Fruit fly (Drosophila melanogaster) whole organism, embryonic: ENCODE measurements around the gene Tango1.
A peak's percentile ranks its signal among the peaks of the same experiment; 100 is the strongest.

ENCODE experiments used
- Abd-B ChIP-seq: fragments of 200-800 bp; sonication (Bioruptor generic); optimal IDR thresholded peaks from 2 replicates; lab custom pipeline; 2018; ENCODE audit warnings: missing biosample characterization, mild to moderate bottlenecking, missing genetic modification characterization, moderate library complexity
- B-H1 ChIP-seq: fragments of 200-800 bp; sonication (Bioruptor generic); IDR thresholded peaks from 3 replicates; pipeline ENCODE4 v1.3.6; 2022; ENCODE audit warnings: missing biosample characterization, missing genetic modification characterization
- CG10147 ChIP-seq: fragments of 200-800 bp; sonication (Bioruptor generic); optimal IDR thresholded peaks from 2 replicates; lab custom pipeline; 2019; ENCODE audit warnings: missing biosample characterization, mild to moderate bottlenecking, missing genetic modification characterization, moderate library complexity
- CG10543 ChIP-seq: fragments of 200-800 bp; sonication (Bioruptor generic); optimal IDR thresholded peaks from 3 replicates; lab custom pipeline; 2017; ENCODE audit warnings: missing biosample characterization, mild to moderate bottlenecking, missing genetic modification characterization, moderate library complexity
- CG11085 ChIP-seq: fragments of 200-800 bp; sonication (Bioruptor generic); IDR thresholded peaks from 2 replicates; pipeline ENCODE4 v1.3.6; 2022; ENCODE audit warnings: missing biosample characterization, missing genetic modification characterization
- CG12219 ChIP-seq: fragments of 200-800 bp; sonication (Bioruptor generic); optimal IDR thresholded peaks from 3 replicates; lab custom pipeline; 2018; ENCODE audit warnings: missing biosample characterization, mild to moderate bottlenecking, missing genetic modification characterization
- CG12236 ChIP-seq: fragments of 200-800 bp; sonication (Bioruptor generic); optimal IDR thresholded peaks from 2 replicates; lab custom pipeline; 2016; ENCODE audit warnings: missing biosample characterization, missing genetic modification characterization
- CG13287 ChIP-seq: fragments of 200-800 bp; sonication (Bioruptor generic); IDR thresholded peaks from 2 replicates; pipeline ENCODE4 v1.3.6; 2022; ENCODE audit warnings: missing biosample characterization, missing genetic modification characterization; ENCODE audit not compliant: partially characterized antibody
- CG14710 ChIP-seq: fragments of 200-800 bp; sonication (Bioruptor generic); optimal IDR thresholded peaks from 3 replicates; lab custom pipeline; 2019; ENCODE audit warnings: missing biosample characterization, mild to moderate bottlenecking, missing genetic modification characterization, moderate library complexity
- CG1792 ChIP-seq: fragments of 200-800 bp; sonication (Bioruptor generic); optimal IDR thresholded peaks from 2 replicates; lab custom pipeline; 2016; ENCODE audit warnings: missing biosample characterization, missing genetic modification characterization
- CG18011 ChIP-seq: fragments of 200-800 bp; sonication (Bioruptor generic); optimal IDR thresholded peaks from 2 replicates; lab custom pipeline; 2017; ENCODE audit warnings: missing biosample characterization, missing genetic modification characterization, mild to moderate bottlenecking, moderate library complexity, missing genotype
- CG2116 ChIP-seq: fragments of 200-800 bp; sonication (Bioruptor generic); optimal IDR thresholded peaks from 3 replicates; lab custom pipeline; 2018; ENCODE audit warnings: missing biosample characterization, mild to moderate bottlenecking, missing genetic modification characterization
- CG3065 ChIP-seq: fragments of 200-800 bp; sonication (Bioruptor generic); optimal IDR thresholded peaks from 2 replicates; lab custom pipeline; 2016; ENCODE audit warnings: missing biosample characterization, missing genetic modification characterization
- CG32767 ChIP-seq: fragments of 200-800 bp; sonication (Bioruptor generic); IDR thresholded peaks from 2 replicates; pipeline ENCODE4 v1.3.6; 2022; ENCODE audit warnings: missing biosample characterization, missing genetic modification characterization
- CG34224 ChIP-seq: fragments of 200-800 bp; sonication (Bioruptor generic); IDR thresholded peaks from 3 replicates; pipeline ENCODE4 v1.3.6; 2022; ENCODE audit warnings: missing biosample characterization, missing genetic modification characterization; ENCODE audit not compliant: partially characterized antibody
- CG4707 ChIP-seq: fragments of 200-800 bp; sonication (Bioruptor generic); optimal IDR thresholded peaks from 2 replicates; lab custom pipeline; 2018; ENCODE audit warnings: missing biosample characterization, mild to moderate bottlenecking, missing genetic modification characterization, moderate library complexity
- CG8478 ChIP-seq: fragments of >200 bp; optimal IDR thresholded peaks from 2 replicates; lab custom pipeline; 2018
- CG9609 ChIP-seq: fragments of 200-800 bp; sonication (Bioruptor generic); optimal IDR thresholded peaks from 3 replicates; lab custom pipeline; 2016; ENCODE audit warnings: missing biosample characterization, missing genetic modification characterization
- CG9727 ChIP-seq: fragments of 200-800 bp; sonication (Bioruptor generic); optimal IDR thresholded peaks from 3 replicates; lab custom pipeline; 2017; ENCODE audit warnings: missing biosample characterization, mild to moderate bottlenecking, missing genetic modification characterization
- CTCF ChIP-seq: fragments of 200-800 bp; sonication (Bioruptor generic); optimal IDR thresholded peaks from 2 replicates; lab custom pipeline; 2017; ENCODE audit warnings: missing biosample characterization, mild to moderate bottlenecking, missing genetic modification characterization, moderate library complexity
- Fer3 ChIP-seq: fragments of 200-800 bp; sonication (Bioruptor generic); optimal IDR thresholded peaks from 2 replicates; lab custom pipeline; 2018; ENCODE audit warnings: missing biosample characterization, mild to moderate bottlenecking, missing genetic modification characterization, moderate library complexity
- HLH4C ChIP-seq: fragments of 200-800 bp; sonication (Bioruptor generic); IDR thresholded peaks from 3 replicates; pipeline ENCODE4 v1.3.6; 2022; ENCODE audit warnings: missing biosample characterization, missing genetic modification characterization; ENCODE audit not compliant: partially characterized antibody
- HLHmδ ChIP-seq: fragments of 200-800 bp; sonication (Bioruptor generic); optimal IDR thresholded peaks from 2 replicates; lab custom pipeline; 2018; ENCODE audit warnings: missing biosample characterization, mild to moderate bottlenecking, missing genetic modification characterization, moderate library complexity
- HmgZ ChIP-seq: fragments of 200-800 bp; sonication (Bioruptor generic); optimal IDR thresholded peaks from 2 replicates; lab custom pipeline; 2018; ENCODE audit warnings: missing biosample characterization, mild to moderate bottlenecking, missing genetic modification characterization
- NFAT ChIP-seq: fragments of 200-800 bp; sonication (Bioruptor generic); IDR thresholded peaks from 2 replicates; pipeline ENCODE4 v1.3.6; 2022; ENCODE audit warnings: missing biosample characterization, missing genetic modification characterization
- Side ChIP-seq: fragments of 200-800 bp; sonication (Bioruptor generic); optimal IDR thresholded peaks from 2 replicates; lab custom pipeline; 2016; ENCODE audit warnings: missing biosample characterization, missing genetic modification characterization
- Stat92E ChIP-seq, 3 experiments: fragments of >200 bp in 2 of 3; fragments of 200-800 bp in 1 of 3; sonication (Bioruptor generic) in 1 of 3; optimal IDR thresholded peaks; 2 replicates each; lab custom pipeline; 2017 to 2019; ENCODE audit warnings: missing biosample characterization in 3 of 3, missing genetic modification characterization in 3 of 3, mild to moderate bottlenecking in 1 of 3, moderate library complexity in 1 of 3
- Trl ChIP-seq, 3 experiments: fragments of >200 bp in 2 of 3; fragments of 200-800 bp in 1 of 3; sonication (Bioruptor generic) in 1 of 3; optimal IDR thresholded peaks; 2 replicates in 1 of 3; 3 replicates in 2 of 3; lab custom pipeline; 2016 to 2017; ENCODE audit warnings: missing biosample characterization in 1 of 3, missing genetic modification characterization in 1 of 3
- ab ChIP-seq: fragments of 200-800 bp; sonication (Bioruptor generic); optimal IDR thresholded peaks from 2 replicates; lab custom pipeline; 2016; ENCODE audit warnings: missing biosample characterization, missing genetic modification characterization
- al ChIP-seq: fragments of 200-800 bp; sonication (Bioruptor generic); IDR thresholded peaks from 2 replicates; pipeline ENCODE4 v1.3.6; 2022; ENCODE audit warnings: missing biosample characterization, missing genetic modification characterization
- bbx ChIP-seq: fragments of 200-800 bp; sonication (Bioruptor generic); IDR thresholded peaks from 2 replicates; pipeline ENCODE4 v1.3.6; 2022; ENCODE audit warnings: missing biosample characterization, missing genetic modification characterization; ENCODE audit not compliant: partially characterized antibody
- bigmax ChIP-seq: fragments of 200-800 bp; sonication (Bioruptor generic); optimal IDR thresholded peaks from 2 replicates; lab custom pipeline; 2018; ENCODE audit warnings: missing biosample characterization, mild to moderate bottlenecking, missing genetic modification characterization
- bsh ChIP-seq, 2 experiments: fragments of 200-800 bp; sonication (Bioruptor generic); optimal IDR thresholded peaks; 2 replicates each; lab custom pipeline; 2017 to 2018; ENCODE audit warnings: mild to moderate bottlenecking in 2 of 2, missing biosample characterization in 2 of 2, missing genetic modification characterization in 2 of 2, moderate library complexity in 1 of 2
- btn ChIP-seq: fragments of 200-800 bp; sonication (Bioruptor generic); optimal IDR thresholded peaks from 2 replicates; lab custom pipeline; 2016; ENCODE audit warnings: missing biosample characterization, missing genetic modification characterization
- chinmo ChIP-seq: fragments of 200-800 bp; sonication (Bioruptor generic); IDR thresholded peaks from 4 replicates; pipeline ENCODE4 v1.3.6; 2022; ENCODE audit warnings: missing biosample characterization, missing genetic modification characterization; ENCODE audit not compliant: partially characterized antibody
- ci ChIP-seq: fragments of 200-800 bp; sonication (Bioruptor generic); IDR thresholded peaks from 3 replicates; pipeline ENCODE4 v1.3.6; 2022; ENCODE audit warnings: missing biosample characterization, missing genetic modification characterization
- en ChIP-seq: fragments of 200-800 bp; sonication (Bioruptor generic); optimal IDR thresholded peaks from 2 replicates; lab custom pipeline; 2016; ENCODE audit warnings: missing biosample characterization, missing genetic modification characterization
- fd3F ChIP-seq: fragments of 200-800 bp; sonication (Bioruptor generic); optimal IDR thresholded peaks from 2 replicates; lab custom pipeline; 2018; ENCODE audit warnings: missing biosample characterization, mild to moderate bottlenecking, missing genetic modification characterization, moderate library complexity
- h ChIP-seq: fragments of >200 bp; optimal IDR thresholded peaks from 2 replicates; lab custom pipeline; 2017
- jumu ChIP-seq: fragments of 200-800 bp; sonication (Bioruptor generic); optimal IDR thresholded peaks from 3 replicates; lab custom pipeline; 2016; ENCODE audit warnings: missing biosample characterization, missing genetic modification characterization
- lov ChIP-seq, 2 experiments: fragments of 200-800 bp in 1 of 2; fragments of >200 bp in 1 of 2; sonication (Bioruptor generic) in 1 of 2; IDR thresholded peaks in 1 of 2; optimal IDR thresholded peaks in 1 of 2; 2 replicates in 1 of 2; 3 replicates in 1 of 2; pipeline versions ENCODE4 v1.3.6 to Lab custom; 2017 to 2022; ENCODE audit warnings: missing biosample characterization in 1 of 2, missing genetic modification characterization in 1 of 2
- mld ChIP-seq: fragments of 200-800 bp; sonication (Bioruptor generic); IDR thresholded peaks from 3 replicates; pipeline ENCODE4 v1.3.6; 2022; ENCODE audit warnings: missing biosample characterization, missing genetic modification characterization; ENCODE audit not compliant: partially characterized antibody
- pros ChIP-seq: fragments of 200-800 bp; sonication (Bioruptor generic); optimal IDR thresholded peaks from 3 replicates; lab custom pipeline; 2019; ENCODE audit warnings: missing biosample characterization, mild to moderate bottlenecking, missing genetic modification characterization, moderate library complexity
- slp2 ChIP-seq: fragments of 200-800 bp; sonication (Bioruptor generic); optimal IDR thresholded peaks from 2 replicates; lab custom pipeline; 2016; ENCODE audit warnings: missing biosample characterization, missing genetic modification characterization
- sr ChIP-seq: fragments of 200-800 bp; sonication (Bioruptor generic); IDR thresholded peaks from 3 replicates; pipeline ENCODE4 v1.3.6; 2022; ENCODE audit warnings: missing biosample characterization, missing genetic modification characterization
- toy ChIP-seq: fragments of 200-800 bp; sonication (Bioruptor generic); IDR thresholded peaks from 2 replicates; pipeline ENCODE4 v1.3.6; 2022; ENCODE audit warnings: missing biosample characterization, missing genetic modification characterization
- twi ChIP-seq: fragments of 200-800 bp; optimal IDR thresholded peaks from 2 replicates; lab custom pipeline; 2019; ENCODE audit warnings: missing biosample characterization, mild to moderate bottlenecking, missing genetic modification characterization, moderate library complexity
- unpg ChIP-seq: fragments of 200-800 bp; sonication (Bioruptor generic); optimal IDR thresholded peaks from 3 replicates; lab custom pipeline; 2018; ENCODE audit warnings: missing biosample characterization, mild to moderate bottlenecking, missing genetic modification characterization, moderate library complexity
- z ChIP-seq: fragments of 200-800 bp; sonication (Bioruptor generic); IDR thresholded peaks from 3 replicates; pipeline ENCODE4 v1.3.6; 2022; ENCODE audit warnings: missing biosample characterization, missing genetic modification characterization

The Tango1 gene

dm6 chr2L:6648163-6648628 is 992 bp upstream of the Tango1 start (continued):
- TF ChIP-seq CG18011 (GFP tag; lab: Kevin White, UChicago) (peak; percentile 89), CG10147 (GFP tag; lab: Kevin White, UChicago) (peak; percentile 96), twi (tag; lab: Kevin White, UChicago) (peak; percentile 92), fd3F (GFP tag; lab: Kevin White, UChicago) (peak; percentile 95), al (peak; percentile 91), CTCF (peak; percentile 61), CG3065 (peak; percentile 90), CG2116 (GFP tag; lab: Kevin White, UChicago) (peak; percentile 81), CG12236 (peak; percentile 85), Trl (optimal IDR thresholded peaks at IDR 0.05; lab: Kevin White, UChicago) (peak; percentile 52 to 74), Trl (GFP tag; optimal IDR thresholded peaks at IDR 0.05; lab: Kevin White, UChicago) (peak; percentile 93), h (no peak), Stat92E (GFP tag; optimal IDR thresholded peaks at IDR 0.05; lab: Kevin White, UChicago) (no peak), toy (GFP tag; lab: Robert Waterston, UW) (peak; percentile 83), bigmax (no peak), HmgZ (tag; lab: Kevin White, UChicago) (peak; percentile 98), z (GFP tag; lab: Robert Waterston, UW) (no peak), CG4707 (GFP tag; lab: Kevin White, UChicago) (peak; percentile 65), ci (GFP tag; lab: Robert Waterston, UW) (peak; percentile 89), bbx (GFP tag; lab: Robert Waterston, UW) (no peak), chinmo (no peak), sr (GFP tag; lab: Robert Waterston, UW) (peak; percentile 61; the same call in 2 of the 3 replicates), unpg (peak; percentile 96), btn (GFP tag; lab: Kevin White, UChicago) (peak; percentile 29), Fer3 (tag; lab: Kevin White, UChicago) (peak; percentile 95), mld (GFP tag; lab: Robert Waterston, UW) (no peak), pros (peak; percentile 33), CG13287 (no peak; the same call in 1 of the 2 replicates), en (GFP tag; lab: Kevin White, UChicago) (peak; percentile 90), CG11085 (GFP tag; lab: Robert Waterston, UW) (peak; percentile 83), CG9609 (GFP tag; lab: Kevin White, UChicago) (peak; percentile 86), CG14710 (tag; lab: Kevin White, UChicago) (peak; percentile 95), ab (GFP tag; lab: Kevin White, UChicago) (peak; percentile 67), HLH4C (no peak), CG9727 (GFP tag; lab: Kevin White, UChicago) (peak; percentile 97), NFAT (GFP tag; lab: Robert Waterston, UW) (peak; percentile 72; the same call in 1 of the 2 replicates), HLHmδ (no peak), bsh (GFP tag; optimal IDR thresholded peaks at IDR 0.05; lab: Kevin White, UChicago) (peak; percentile 77 to 92), lov (optimal IDR thresholded peaks at IDR 0.05; lab: Kevin White, UChicago) (no peak), lov (GFP tag; IDR thresholded peaks at IDR 0.05; lab: Robert Waterston, UW) (peak; percentile 86), jumu (peak; percentile 88), slp2 (peak; percentile 87), CG32767 (peak; percentile 93), Side (GFP tag; lab: Kevin White, UChicago) (peak; percentile 88), B-H1 (GFP tag; lab: Robert Waterston, UW) (peak; percentile 89), CG10543 (peak; percentile 97), CG1792 (peak; percentile 83), CG34224 (GFP tag; lab: Robert Waterston, UW) (no peak), CG12219 (GFP tag; lab: Kevin White, UChicago) (peak; percentile 92), Abd-B (GFP tag; lab: Kevin White, UChicago) (peak; percentile 95), CG8478 (no peak)
